Fruit fly (Drosophila melanogaster) whole organism, wandering third instar larva: ENCODE results near the gene CG43448.

Experiments used
- Abd-B ChIP-seq: fragments of >200 bp; optimal IDR thresholded peaks from 2 replicates; lab custom pipeline; 2017; ENCODE audit warnings: missing biosample characterization, missing genetic modification characterization
- Jra ChIP-seq: sonication (Bioruptor generic); optimal IDR thresholded peaks from 2 replicates; lab custom pipeline; 2016; ENCODE audit warnings: missing biosample characterization, missing genetic modification characterization
- N ChIP-seq: fragments of >200 bp; optimal IDR thresholded peaks from 2 replicates; lab custom pipeline; 2018; ENCODE audit warnings: missing biosample characterization, missing external identifiers, missing genetic modification characterization
- Vsx2 ChIP-seq: fragments of 200-300, 225-300 bp; sonication (Bioruptor generic); optimal IDR thresholded peaks from 2 replicates; lab custom pipeline; 2018; ENCODE audit warnings: missing biosample characterization, missing genetic modification characterization; ENCODE audit not compliant: partially characterized antibody
- br ChIP-seq: fragments of 200-800 bp; sonication (Bioruptor generic); optimal IDR thresholded peaks from 2 replicates; lab custom pipeline; 2016; ENCODE audit warnings: missing biosample characterization, missing genetic modification characterization
- fru ChIP-seq: fragments of 200-800 bp; sonication (Bioruptor generic); optimal IDR thresholded peaks from 3 replicates; lab custom pipeline; 2016; ENCODE audit warnings: missing biosample characterization, mild to moderate bottlenecking, missing genetic modification characterization
- pan ChIP-seq: fragments of >200 bp; optimal IDR thresholded peaks from 2 replicates; lab custom pipeline; 2017
- usp ChIP-seq: fragments of >200 bp; optimal IDR thresholded peaks from 2 replicates; lab custom pipeline; 2017; ENCODE audit warnings: missing biosample characterization, missing genetic modification characterization

dm6 chr3R:30243262-30243815 is 5.8 kb upstream of the CG43448 start, which contains the start of gene CG9737:
- TF ChIP-seq Jra (GFP tag; lab: Kevin White, UChicago) (no peak), usp (GFP tag; lab: Kevin White, UChicago) (no peak), br (no peak), fru (GFP tag; lab: Kevin White, UChicago) (no peak), N (GFP tag; lab: Kevin White, UChicago) (no peak), Abd-B (GFP tag; lab: Kevin White, UChicago) (no peak), Vsx2 (GFP tag; lab: Kevin White, UChicago) (no peak), pan (lab: Kevin White, UChicago) (no peak)
